Fruit fly (Drosophila melanogaster) whole organism, prepupa: ENCODE measurements around the gene Rhp.

Experiments used
- CG10631 ChIP-seq: fragments of 200-800 bp; sonication (Bioruptor generic); optimal IDR thresholded peaks from 2 replicates; lab custom pipeline; 2016; ENCODE audit warnings: missing biosample characterization, missing genetic modification characterization
- CG11294 ChIP-seq: fragments of 200-800 bp; sonication (Bioruptor generic); IDR thresholded peaks from 2 replicates; pipeline ENCODE4 v1.3.6; 2022; ENCODE audit warnings: missing biosample characterization, missing genetic modification characterization
- CG11762 ChIP-seq: fragments of 200-800 bp; sonication (Bioruptor generic); optimal IDR thresholded peaks from 3 replicates; lab custom pipeline; 2016; ENCODE audit warnings: missing biosample characterization, missing genetic modification characterization; ENCODE audit not compliant: insufficient read depth
- CG11902 ChIP-seq: fragments of 200-800 bp; sonication (Bioruptor generic); optimal IDR thresholded peaks from 3 replicates; lab custom pipeline; 2016; ENCODE audit warnings: missing biosample characterization, missing genetic modification characterization
- CG15336 ChIP-seq: fragments of 200-800 bp; sonication (Bioruptor generic); IDR thresholded peaks from 2 replicates; pipeline ENCODE4 v1.3.6; 2022; ENCODE audit warnings: missing biosample characterization, missing genetic modification characterization
- CG3032 ChIP-seq: fragments of 200-800 bp; optimal IDR thresholded peaks from 2 replicates; lab custom pipeline; 2019; ENCODE audit warnings: missing biosample characterization, mild to moderate bottlenecking, missing genetic modification characterization, moderate library complexity
- CG31627 ChIP-seq: fragments of 200-800 bp; sonication (Bioruptor generic); optimal IDR thresholded peaks from 3 replicates; lab custom pipeline; 2016; ENCODE audit warnings: missing biosample characterization, missing genetic modification characterization
- CG32006 ChIP-seq: fragments of 200-800 bp; sonication (Bioruptor generic); optimal IDR thresholded peaks from 3 replicates; lab custom pipeline; 2017; ENCODE audit warnings: missing biosample characterization, mild to moderate bottlenecking, missing genetic modification characterization
- CG3919 ChIP-seq: fragments of 200-800 bp; sonication (Bioruptor generic); optimal IDR thresholded peaks from 3 replicates; lab custom pipeline; 2016; ENCODE audit warnings: missing biosample characterization, missing genetic modification characterization
- CG4318 ChIP-seq: fragments of 200-800 bp; sonication (Bioruptor generic); optimal IDR thresholded peaks from 3 replicates; lab custom pipeline; 2017; ENCODE audit warnings: missing biosample characterization, mild to moderate bottlenecking, missing genetic modification characterization
- CG6276 ChIP-seq: fragments of 200-800 bp; sonication (Bioruptor generic); optimal IDR thresholded peaks from 2 replicates; lab custom pipeline; 2017; ENCODE audit warnings: missing biosample characterization, mild to moderate bottlenecking, missing genetic modification characterization
- CG8319 ChIP-seq: fragments of 200-800 bp; sonication (Bioruptor generic); optimal IDR thresholded peaks from 3 replicates; lab custom pipeline; 2016; ENCODE audit warnings: missing biosample characterization, missing genetic modification characterization
- CG9139 ChIP-seq: fragments of 200-800 bp; sonication (Bioruptor generic); optimal IDR thresholded peaks from 3 replicates; lab custom pipeline; 2017; ENCODE audit warnings: missing biosample characterization, mild to moderate bottlenecking, missing genetic modification characterization
- Eip75B ChIP-seq: fragments of 200-800 bp; sonication (Bioruptor generic); optimal IDR thresholded peaks from 3 replicates; lab custom pipeline; 2016; ENCODE audit warnings: missing biosample characterization, missing genetic modification characterization
- Ets21C ChIP-seq: fragments of 200-800 bp; sonication (Bioruptor generic); optimal IDR thresholded peaks from 3 replicates; lab custom pipeline; 2016; ENCODE audit warnings: missing biosample characterization, missing genetic modification characterization
- Hr38 ChIP-seq: sonication (Bioruptor generic); optimal IDR thresholded peaks from 2 replicates; lab custom pipeline; 2016; ENCODE audit warnings: missing biosample characterization, missing genetic modification characterization
- Hr39 ChIP-seq: fragments of 200-800 bp; sonication (Bioruptor generic); optimal IDR thresholded peaks from 2 replicates; lab custom pipeline; 2016; ENCODE audit warnings: missing biosample characterization, missing genetic modification characterization
- Hr4 ChIP-seq: fragments of 200-800 bp; sonication (Bioruptor generic); optimal IDR thresholded peaks from 3 replicates; lab custom pipeline; 2016; ENCODE audit warnings: missing biosample characterization, missing genetic modification characterization
- Met ChIP-seq: fragments of 200-800 bp; sonication (Bioruptor generic); optimal IDR thresholded peaks from 3 replicates; lab custom pipeline; 2016; ENCODE audit warnings: missing biosample characterization, missing genetic modification characterization
- Sox102F ChIP-seq: fragments of 200-800 bp; sonication (Bioruptor generic); optimal IDR thresholded peaks from 2 replicates; lab custom pipeline; 2016; ENCODE audit warnings: missing biosample characterization, mild to moderate bottlenecking, missing genetic modification characterization
- Sox14 ChIP-seq: fragments of 200-800 bp; sonication (Bioruptor generic); optimal IDR thresholded peaks from 3 replicates; lab custom pipeline; 2016; ENCODE audit warnings: missing biosample characterization, missing genetic modification characterization
- acj6 ChIP-seq: fragments of 200-800 bp; sonication (Bioruptor generic); optimal IDR thresholded peaks from 3 replicates; lab custom pipeline; 2016; ENCODE audit warnings: missing biosample characterization, missing genetic modification characterization
- dac ChIP-seq: fragments of 200-800 bp; sonication (Bioruptor generic); optimal IDR thresholded peaks from 2 replicates; lab custom pipeline; 2017; ENCODE audit warnings: missing biosample characterization, mild to moderate bottlenecking, missing genetic modification characterization
- eg ChIP-seq: fragments of 200-800 bp; sonication (Bioruptor generic); IDR thresholded peaks from 3 replicates; pipeline ENCODE4 v1.3.6; 2022; ENCODE audit warnings: missing biosample characterization, missing genetic modification characterization
- esn ChIP-seq: fragments of 200-800 bp; sonication (Bioruptor generic); optimal IDR thresholded peaks from 2 replicates; lab custom pipeline; 2016; ENCODE audit warnings: missing biosample characterization, mild to moderate bottlenecking, missing genetic modification characterization, moderate library complexity
- fd85E ChIP-seq: fragments of 200-800 bp; sonication (Bioruptor generic); optimal IDR thresholded peaks from 3 replicates; lab custom pipeline; 2016; ENCODE audit warnings: missing biosample characterization, missing genetic modification characterization
- lz ChIP-seq: fragments of 200-800 bp; sonication (Bioruptor generic); optimal IDR thresholded peaks from 3 replicates; lab custom pipeline; 2016; ENCODE audit warnings: missing biosample characterization, missing genetic modification characterization
- net ChIP-seq: fragments of 200-800 bp; sonication (Bioruptor generic); optimal IDR thresholded peaks from 3 replicates; lab custom pipeline; 2016; ENCODE audit warnings: missing biosample characterization, missing genetic modification characterization
- pdm3 ChIP-seq: fragments of 200-800 bp; sonication (Bioruptor generic); optimal IDR thresholded peaks from 3 replicates; lab custom pipeline; 2016; ENCODE audit warnings: missing biosample characterization, missing genetic modification characterization
- svp ChIP-seq: fragments of 200-800 bp; sonication (Bioruptor generic); peaks from one replicate; lab custom pipeline; 2016; ENCODE audit warnings: missing biosample characterization, missing genetic modification characterization
- vri ChIP-seq: fragments of 200-800 bp; sonication (Bioruptor generic); optimal IDR thresholded peaks from 3 replicates; lab custom pipeline; 2016; ENCODE audit warnings: missing biosample characterization, mild to moderate bottlenecking, missing genetic modification characterization

Rhp gene

DNA sequence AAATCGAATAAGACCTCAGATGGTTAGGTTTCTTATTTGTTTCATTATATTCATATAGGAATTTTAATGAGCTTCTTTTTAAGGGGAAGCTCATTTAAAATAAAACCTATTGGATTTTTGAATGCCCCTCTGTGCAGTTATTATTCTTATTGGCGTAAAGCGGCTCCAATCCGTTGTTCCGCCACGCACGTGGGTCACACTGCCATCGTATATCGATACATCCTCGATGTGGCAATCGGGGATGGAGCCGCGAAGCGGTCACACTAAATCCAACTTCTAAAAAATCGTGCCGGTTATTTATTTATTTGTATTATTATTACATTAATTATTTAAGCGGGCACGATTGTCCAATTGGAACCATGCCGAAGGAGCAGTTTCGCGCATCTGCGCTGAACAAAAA lies 26.0 kb upstream of the Rhp start, which contains the start of gene Polr3A:
Polr3A (plus strand) TSS at position 234 of the 400 bp plus-strand sequence.
- TF ChIP-seq Sox14 (GFP tag; lab: Kevin White, UChicago) (no peak), net (GFP tag; lab: Kevin White, UChicago) (no peak), esn (GFP tag; lab: Kevin White, UChicago) (no peak), CG3032 (tag; lab: Kevin White, UChicago) (no peak), Eip75B (no peak), CG6276 (GFP tag; lab: Kevin White, UChicago) (no peak), CG9139 (GFP tag; lab: Kevin White, UChicago) (no peak)

DNA sequence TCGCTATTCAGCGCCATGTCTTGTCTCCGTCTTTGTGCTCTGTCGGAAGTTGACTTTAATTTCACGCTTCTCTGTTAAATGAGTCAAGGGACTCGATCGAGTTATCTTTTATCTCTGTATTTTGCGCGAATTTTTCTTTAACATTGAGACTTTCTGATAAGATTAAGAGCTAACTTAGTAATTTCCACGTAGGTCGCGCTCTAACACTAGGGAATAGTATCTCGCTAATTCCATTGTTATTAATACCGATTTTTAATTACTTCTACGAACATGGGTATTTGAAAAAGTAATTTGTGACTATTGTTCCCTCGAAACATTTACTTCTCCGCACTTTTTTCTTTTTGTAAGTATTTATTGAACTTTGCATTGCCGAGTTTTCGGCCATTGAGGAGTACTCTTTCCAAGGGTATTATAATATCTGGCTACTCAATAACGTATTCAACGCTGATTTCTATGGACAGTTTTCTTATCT lies 22.3 kb upstream of the Rhp start, which contains the start of gene CG8952:
CG8952 (minus strand) TSS at position 51 of the 472 bp plus-strand sequence.
- TF ChIP-seq Sox102F (GFP tag; lab: Kevin White, UChicago) (no peak), Ets21C (no peak), CG15336 (GFP tag; lab: Robert Waterston, UW) (no peak), Hr38 (no peak)

DNA sequence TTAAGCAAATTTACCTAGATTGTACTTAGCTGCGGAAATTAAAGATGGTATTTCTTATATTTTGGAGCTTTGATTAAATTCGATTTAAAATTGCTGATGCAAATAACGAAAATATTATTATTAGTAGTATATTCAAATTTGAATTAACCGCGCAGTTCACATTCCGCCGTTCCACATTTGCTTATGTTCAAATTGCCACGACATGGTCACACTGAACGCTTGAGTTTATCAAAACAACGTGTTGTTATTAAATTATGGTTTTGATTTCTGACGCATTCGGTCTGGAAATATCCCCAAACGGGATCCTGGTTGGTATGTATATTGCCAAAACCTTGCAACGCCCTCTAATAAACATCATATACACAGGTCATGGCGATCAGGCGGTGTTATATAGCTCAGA lies 19.2 kb upstream of the Rhp start, which contains the start of gene CG33172:
CG33172 (plus strand) TSS at position 208 of the 400 bp plus-strand sequence.
- TF ChIP-seq fd85E (GFP tag; lab: Kevin White, UChicago) (no peak), dac (no peak), CG4318 (GFP tag; lab: Kevin White, UChicago) (no peak), CG9139 (GFP tag; lab: Kevin White, UChicago) (no peak), CG15336 (GFP tag; lab: Robert Waterston, UW) (no peak)

DNA sequence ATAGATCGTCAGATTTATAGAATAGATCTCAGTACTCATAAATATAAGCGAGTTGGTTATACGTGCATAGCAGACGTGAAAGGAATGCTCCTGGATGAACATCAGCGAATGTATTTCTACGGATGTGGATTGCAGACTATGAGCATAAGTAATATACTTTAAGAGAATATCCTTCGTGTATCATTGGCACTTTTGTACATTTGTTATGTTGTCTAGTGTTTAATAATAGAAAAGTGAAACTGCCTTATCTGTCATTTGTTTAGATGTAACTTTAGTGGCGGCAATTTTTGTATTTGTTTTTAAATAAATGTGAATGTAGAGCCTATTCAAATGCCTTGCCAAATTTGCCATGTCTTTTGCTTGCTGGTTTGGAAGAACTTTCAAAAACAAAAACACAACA lies 16.0 kb upstream of the Rhp start, which contains the start of gene CG43672:
CG43672 (plus strand) TSS at position 301 of the 400 bp plus-strand sequence.
- no peak for TF ChIP-seq CG11902 (GFP tag; lab: Kevin White, UChicago)
- TF ChIP-seq pdm3 (GFP tag; lab: Kevin White, UChicago): no peak
- no peak for TF ChIP-seq dac
- no peak for TF ChIP-seq lz (GFP tag; lab: Kevin White, UChicago)
- no peak for TF ChIP-seq CG4318 (GFP tag; lab: Kevin White, UChicago)
- no peak for TF ChIP-seq CG11762 (GFP tag; lab: Kevin White, UChicago)
- TF ChIP-seq Hr39 (GFP tag; lab: Kevin White, UChicago): no peak
- TF ChIP-seq Hr38: no peak
- no peak for TF ChIP-seq Ets21C
- TF ChIP-seq vri (GFP tag; lab: Kevin White, UChicago): no peak
- no peak for TF ChIP-seq Met
- TF ChIP-seq CG32006 (GFP tag; lab: Kevin White, UChicago): no peak
- TF ChIP-seq Hr4 (GFP tag; lab: Kevin White, UChicago): no peak

DNA sequence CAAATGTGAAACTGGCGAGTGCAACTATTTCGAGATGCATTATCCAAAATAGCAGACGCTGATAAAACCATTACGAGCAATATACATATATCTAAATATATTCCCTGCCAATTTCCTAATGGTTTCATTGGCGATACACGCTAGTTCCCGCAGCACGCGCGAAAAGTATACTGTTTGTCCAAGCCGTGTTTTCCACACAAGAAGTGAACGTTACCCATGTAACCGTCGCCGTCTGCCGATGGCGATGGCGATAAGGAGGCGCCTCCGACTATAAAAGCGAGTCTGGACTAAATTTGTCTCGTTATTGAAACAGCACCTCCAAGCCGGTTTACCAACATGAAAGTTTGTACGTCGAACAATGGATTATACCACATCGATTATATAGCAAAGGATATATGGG lies 9.9 kb upstream of the Rhp start, which contains the start of gene CG43673:
CG43673 (plus strand) TSS at position 301 of the 400 bp plus-strand sequence.
- TF ChIP-seq Ets21C: no peak
- TF ChIP-seq Hr4 (GFP tag; lab: Kevin White, UChicago): no peak

DNA sequence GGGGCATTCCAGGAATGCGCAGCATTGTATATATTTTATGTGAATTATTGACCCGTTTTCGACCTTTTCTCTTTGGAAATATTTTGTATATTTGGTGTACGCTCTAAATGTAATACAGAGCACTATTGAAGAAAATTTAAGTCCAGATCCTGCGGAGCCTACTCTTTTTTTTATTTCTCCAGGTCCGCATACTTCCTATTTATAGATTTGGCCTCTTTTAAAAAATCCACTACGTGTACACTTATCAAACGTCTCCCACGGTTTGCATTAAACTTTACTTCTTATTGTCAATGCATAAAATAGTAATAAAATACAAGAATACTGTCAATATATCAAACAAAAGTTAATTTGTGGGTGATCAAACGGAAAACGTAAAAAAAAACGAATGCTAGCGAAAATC lies 5.1 kb upstream of the Rhp start, which contains the start of gene Efhc1.1:
Efhc1.1 (minus strand) TSS at position 101 of the 400 bp plus-strand sequence.
- TF ChIP-seq Ets21C (no peak), CG9139 (GFP tag; lab: Kevin White, UChicago) (no peak), acj6 (GFP tag; lab: Kevin White, UChicago) (no peak), CG11294 (GFP tag; lab: Robert Waterston, UW) (no peak), svp (no peak), dac (no peak), CG3919 (GFP tag; lab: Kevin White, UChicago) (no peak), CG8319 (GFP tag; lab: Kevin White, UChicago) (no peak), CG31627 (GFP tag; lab: Kevin White, UChicago) (no peak), CG4318 (GFP tag; lab: Kevin White, UChicago) (no peak), eg (no peak), CG3032 (tag; lab: Kevin White, UChicago) (no peak), esn (GFP tag; lab: Kevin White, UChicago) (no peak), CG15336 (GFP tag; lab: Robert Waterston, UW) (no peak), CG11902 (GFP tag; lab: Kevin White, UChicago) (no peak), Sox102F (GFP tag; lab: Kevin White, UChicago) (no peak), CG10631 (GFP tag; lab: Kevin White, UChicago) (no peak)
- TF ChIP-seq, all 60 proteins: peak for 0
